Fruit fly (Drosophila melanogaster) whole organism, adult: ENCODE results near the gene Usp14.

Experiments used
- CG11617 ChIP-seq: fragments of 200-800 bp; sonication (Bioruptor generic); optimal IDR thresholded peaks from 2 replicates; lab custom pipeline; 2017; ENCODE audit warnings: mild to moderate bottlenecking, missing biosample characterization, missing genetic modification reagents, missing genetic modification characterization
- CG12768 ChIP-seq: fragments of 200-800 bp; sonication (Bioruptor generic); optimal IDR thresholded peaks from 2 replicates; lab custom pipeline; 2017; ENCODE audit warnings: missing biosample characterization, missing genetic modification characterization, mild to moderate bottlenecking, moderate library complexity, missing genetic modification reagents
- CG14711 ChIP-seq: fragments of 200-800 bp; sonication (Bioruptor generic); optimal IDR thresholded peaks from 2 replicates; lab custom pipeline; 2018; ENCODE audit warnings: missing biosample characterization, mild to moderate bottlenecking, missing genetic modification characterization, moderate library complexity
- CG1620 ChIP-seq: fragments of 200-800 bp; sonication (Bioruptor generic); optimal IDR thresholded peaks from 2 replicates; lab custom pipeline; 2016; ENCODE audit warnings: missing biosample characterization, missing genetic modification characterization
- CG33017 ChIP-seq: fragments of 200-800 bp; sonication (Bioruptor generic); optimal IDR thresholded peaks from 2 replicates; lab custom pipeline; 2018; ENCODE audit warnings: missing biosample characterization, mild to moderate bottlenecking, missing genetic modification characterization, moderate library complexity
- CG5204 ChIP-seq: fragments of 200-800 bp; sonication (Bioruptor generic); optimal IDR thresholded peaks from 2 replicates; lab custom pipeline; 2016; ENCODE audit warnings: missing biosample characterization, missing genetic modification characterization
- CG7045 ChIP-seq: fragments of 200-800 bp; sonication (Bioruptor generic); optimal IDR thresholded peaks from 2 replicates; lab custom pipeline; 2017; ENCODE audit warnings: missing biosample characterization, mild to moderate bottlenecking, missing genetic modification characterization
- CG7101 ChIP-seq: fragments of 200-800 bp; sonication (Bioruptor generic); optimal IDR thresholded peaks from 2 replicates; lab custom pipeline; 2018; ENCODE audit warnings: missing biosample characterization, mild to moderate bottlenecking, missing genetic modification characterization, moderate library complexity
- Clk ChIP-seq: fragments of 200-800 bp; sonication (Bioruptor generic); optimal IDR thresholded peaks from 2 replicates; lab custom pipeline; 2017; ENCODE audit warnings: missing biosample characterization, missing genetic modification characterization
- Crg-1 ChIP-seq: fragments of 200-800 bp; sonication (Bioruptor generic); optimal IDR thresholded peaks from 2 replicates; lab custom pipeline; 2016; ENCODE audit warnings: missing biosample characterization, missing genetic modification characterization
- Hr96 ChIP-seq: fragments of 200-800 bp; sonication (Bioruptor generic); optimal IDR thresholded peaks from 2 replicates; lab custom pipeline; 2016; ENCODE audit warnings: missing biosample characterization, missing genetic modification characterization
- Mnt ChIP-seq: fragments of 200-800 bp; sonication (Bioruptor generic); optimal IDR thresholded peaks from 2 replicates; lab custom pipeline; 2016; ENCODE audit warnings: missing biosample characterization, mild to moderate bottlenecking, missing genetic modification characterization
- bab1 ChIP-seq: fragments of 200-800 bp; sonication (Bioruptor generic); optimal IDR thresholded peaks from 3 replicates; lab custom pipeline; 2019; ENCODE audit warnings: missing biosample characterization, mild to moderate bottlenecking, missing genetic modification characterization, moderate library complexity
- cic ChIP-seq: fragments of 200-800 bp; sonication (Bioruptor generic); optimal IDR thresholded peaks from 2 replicates; lab custom pipeline; 2017; ENCODE audit warnings: missing biosample characterization, mild to moderate bottlenecking, missing genetic modification characterization, moderate library complexity
- cnc ChIP-seq, 2 experiments: fragments of >200 bp; optimal IDR thresholded peaks; 2 replicates each; lab custom pipeline; 2017
- kay ChIP-seq: fragments of 200-800 bp; sonication (Bioruptor generic); peaks from one replicate; lab custom pipeline; 2016; ENCODE audit warnings: missing biosample characterization, missing genetic modification characterization, borderline replicate concordance
- ovo ChIP-seq: fragments of 200-800 bp; sonication (Bioruptor generic); optimal IDR thresholded peaks from 2 replicates; lab custom pipeline; 2016; ENCODE audit warnings: missing biosample characterization, missing genetic modification characterization
- pad ChIP-seq: fragments of 200-800 bp; sonication (Bioruptor generic); optimal IDR thresholded peaks from 3 replicates; lab custom pipeline; 2017; ENCODE audit warnings: missing biosample characterization, missing genetic modification characterization, mild to moderate bottlenecking, moderate library complexity, missing genetic modification reagents
- tj ChIP-seq: fragments of 200-800 bp; sonication (Bioruptor generic); optimal IDR thresholded peaks from 3 replicates; lab custom pipeline; 2017; ENCODE audit warnings: missing biosample characterization, mild to moderate bottlenecking, missing genetic modification characterization, moderate library complexity
- toe ChIP-seq: fragments of 200-800 bp; sonication (Bioruptor generic); optimal IDR thresholded peaks from 2 replicates; lab custom pipeline; 2016; ENCODE audit warnings: missing biosample characterization, missing genetic modification characterization

Gene Usp14

dm6 chr2L:10342471-10342870 lies 28.3 kb upstream of the Usp14 start, which contains the start of gene Sps2:
Sps2 (plus strand) TSS chr2L:10342594.
- TF ChIP-seq CG5204 (GFP tag; lab: Kevin White, UChicago) = no peak
- no peak for TF ChIP-seq Crg-1 (GFP tag; lab: Kevin White, UChicago)
- TF ChIP-seq toe (GFP tag; lab: Kevin White, UChicago) = no peak
- no peak for TF ChIP-seq Hr96 (GFP tag; lab: Kevin White, UChicago)
- peak; percentile 12 for TF ChIP-seq CG14711 (tag; lab: Kevin White, UChicago)
- TF ChIP-seq CG7101 (tag; lab: Kevin White, UChicago) = peak; percentile 15
- TF ChIP-seq bab1 (GFP tag; lab: Kevin White, UChicago) = peak; percentile 69
- no peak for TF ChIP-seq CG12768 (GFP tag; lab: Kevin White, UChicago)
- TF ChIP-seq ovo (GFP tag; lab: Kevin White, UChicago) = no peak
- peak; percentile 25 for TF ChIP-seq tj (GFP tag; lab: Kevin White, UChicago)
- TF ChIP-seq cic (GFP tag; lab: Kevin White, UChicago) = peak; percentile 16
- TF ChIP-seq Mnt (GFP tag; lab: Kevin White, UChicago) = peak; percentile 22
- no peak for TF ChIP-seq pad (GFP tag; lab: Kevin White, UChicago)
- TF ChIP-seq CG1620 (GFP tag; lab: Kevin White, UChicago) = no peak
- no peak for TF ChIP-seq cnc (optimal IDR thresholded peaks at IDR 0.05; lab: Kevin White, UChicago)
- no peak for TF ChIP-seq Clk
- TF ChIP-seq CG11617 = peak; percentile 19
- no peak for TF ChIP-seq CG7045
- TF ChIP-seq CG33017 = no peak
- TF ChIP-seq kay = no peak

dm6 chr2L:10341405-10341804 lies 27.2 kb upstream of the Usp14 start, which contains the start of gene CG31715:
CG31715 (plus strand) TSS chr2L:10341616.
- TF ChIP-seq pad (GFP tag; lab: Kevin White, UChicago) (no peak), Crg-1 (GFP tag; lab: Kevin White, UChicago) (no peak), CG14711 (tag; lab: Kevin White, UChicago) (peak; percentile 20), CG5204 (GFP tag; lab: Kevin White, UChicago) (no peak), CG11617 (peak; percentile 11), Mnt (GFP tag; lab: Kevin White, UChicago) (peak; percentile 5), CG33017 (peak; percentile 5), tj (GFP tag; lab: Kevin White, UChicago) (peak; percentile 11), kay (peak; percentile 66), bab1 (GFP tag; lab: Kevin White, UChicago) (peak; percentile 62), CG7101 (tag; lab: Kevin White, UChicago) (peak; percentile 40), cnc (optimal IDR thresholded peaks at IDR 0.05; lab: Kevin White, UChicago) (no peak)

dm6 chr2L:10339841-10340240 lies 25.6 kb upstream of the Usp14 start:
- TF ChIP-seq Hr96 (GFP tag; lab: Kevin White, UChicago) = no peak
- TF ChIP-seq ovo (GFP tag; lab: Kevin White, UChicago) = no peak
- TF ChIP-seq Clk = no peak
- peak; percentile 72 for TF ChIP-seq kay

- TF ChIP-seq CG12768 (GFP tag; lab: Kevin White, UChicago) (no peak), cnc (optimal IDR thresholded peaks at IDR 0.05; lab: Kevin White, UChicago) (no peak), CG7045 (no peak), Mnt (GFP tag; lab: Kevin White, UChicago) (peak; percentile 44), ovo (GFP tag; lab: Kevin White, UChicago) (no peak), kay (no peak), Crg-1 (GFP tag; lab: Kevin White, UChicago) (no peak), pad (GFP tag; lab: Kevin White, UChicago) (peak; percentile 12), CG1620 (GFP tag; lab: Kevin White, UChicago) (peak; percentile 18), CG33017 (no peak), Clk (no peak), toe (GFP tag; lab: Kevin White, UChicago) (no peak), Hr96 (GFP tag; lab: Kevin White, UChicago) (no peak), CG11617 (peak; percentile 15), CG14711 (tag; lab: Kevin White, UChicago) (no peak), bab1 (GFP tag; lab: Kevin White, UChicago) (peak; percentile 63), cic (GFP tag; lab: Kevin White, UChicago) (peak; percentile 31), tj (GFP tag; lab: Kevin White, UChicago) (no peak), CG5204 (GFP tag; lab: Kevin White, UChicago) (no peak), CG7101 (tag; lab: Kevin White, UChicago) (peak; percentile 35)
These were observed 25.1 kb upstream of the Usp14 start, which contains the start of gene SamDC for dm6 chr2L:10339212-10339721. SamDC (plus strand) TSS chr2L:10339457.

dm6 chr2L:10334854-10335277 lies 20.7 kb upstream of the Usp14 start:
- TF ChIP-seq ovo (GFP tag; lab: Kevin White, UChicago) = peak; percentile 45
- peak; percentile 59 for TF ChIP-seq Clk
- no peak for TF ChIP-seq Hr96 (GFP tag; lab: Kevin White, UChicago)
- peak; percentile 68 for TF ChIP-seq CG11617
- peak; percentile 85 for TF ChIP-seq Mnt (GFP tag; lab: Kevin White, UChicago)
- TF ChIP-seq CG14711 (tag; lab: Kevin White, UChicago) = peak; percentile 43
- TF ChIP-seq CG12768 (GFP tag; lab: Kevin White, UChicago) = peak; percentile 85
- peak; percentile 73 for TF ChIP-seq tj (GFP tag; lab: Kevin White, UChicago)
- no peak for TF ChIP-seq toe (GFP tag; lab: Kevin White, UChicago)
- TF ChIP-seq CG7045 = peak; percentile 62
- peak; percentile 55 for TF ChIP-seq CG7101 (tag; lab: Kevin White, UChicago)
- TF ChIP-seq bab1 (GFP tag; lab: Kevin White, UChicago) = peak; percentile 62
- TF ChIP-seq CG5204 (GFP tag; lab: Kevin White, UChicago) = no peak
- TF ChIP-seq CG33017 = peak; percentile 56
- peak; percentile 87 for TF ChIP-seq cic (GFP tag; lab: Kevin White, UChicago)
- TF ChIP-seq Crg-1 (GFP tag; lab: Kevin White, UChicago) = peak; percentile 61
- TF ChIP-seq pad (GFP tag; lab: Kevin White, UChicago) = peak; percentile 44
- TF ChIP-seq cnc (optimal IDR thresholded peaks at IDR 0.05; lab: Kevin White, UChicago) = no peak
- peak; percentile 98 for TF ChIP-seq kay
- TF ChIP-seq CG1620 (GFP tag; lab: Kevin White, UChicago) = peak; percentile 28
